Worm (Caenorhabditis elegans) whole organism, L3 larva: ENCODE results near the gene C52G5.3.
A peak's percentile ranks its signal among the peaks of the same experiment; 100 is the strongest.

ENCODE experiments used
- R02D3.7 ChIP-seq: fragments of 150-350 bp; optimal IDR thresholded peaks from 2 replicates; lab custom pipeline; 2014; ENCODE audit warnings: missing biosample characterization, missing genetic modification characterization
- aly-2 ChIP-seq: fragments of 150-350 bp; optimal IDR thresholded peaks from 2 replicates; lab custom pipeline; 2014; ENCODE audit warnings: missing biosample characterization, missing genetic modification characterization
- ama-1 ChIP-seq: fragments of 150-350 bp; optimal IDR thresholded peaks from 2 replicates; lab custom pipeline; 2018
- ceh-16 ChIP-seq: sonication (generic microtip); optimal IDR thresholded peaks from 2 replicates; lab custom pipeline; 2017; ENCODE audit warnings: missing biosample characterization, missing genetic modification characterization
- ceh-28 ChIP-seq: fragments of 150-350 bp; optimal IDR thresholded peaks from 2 replicates; lab custom pipeline; 2014; ENCODE audit warnings: missing biosample characterization, missing genetic modification reagents, missing genetic modification characterization
- ceh-82 ChIP-seq: fragments of 150-350 bp; optimal IDR thresholded peaks from 2 replicates; lab custom pipeline; 2014; ENCODE audit warnings: missing biosample characterization, missing genetic modification characterization
- daf-12 ChIP-seq: fragments of 150-350 bp; optimal IDR thresholded peaks from 2 replicates; lab custom pipeline; 2014; ENCODE audit warnings: missing biosample characterization, missing genetic modification reagents, missing genetic modification characterization
- egl-5 ChIP-seq: fragments of 150-350 bp; optimal IDR thresholded peaks from 2 replicates; lab custom pipeline; 2017; ENCODE audit warnings: missing biosample characterization, missing genetic modification reagents, missing genetic modification characterization, inconsistent platforms
- elt-1 ChIP-seq: fragments of 150-350 bp; optimal IDR thresholded peaks from 2 replicates; lab custom pipeline; 2014; ENCODE audit warnings: missing biosample characterization, missing genetic modification characterization
- elt-2 ChIP-seq: sonication (generic microtip); optimal IDR thresholded peaks from 2 replicates; lab custom pipeline; 2016; ENCODE audit warnings: missing genetic modification reagents, mild to moderate bottlenecking, missing genetic modification characterization, missing compliant biosample characterization
- fkh-2 ChIP-seq: fragments of 150-350 bp; optimal IDR thresholded peaks from 2 replicates; lab custom pipeline; 2014; ENCODE audit warnings: missing biosample characterization, missing genetic modification reagents, missing genetic modification characterization
- fos-1 ChIP-seq: fragments of 150-350 bp; optimal IDR thresholded peaks from 2 replicates; lab custom pipeline; 2014; ENCODE audit warnings: missing biosample characterization, missing genetic modification characterization
- hmg-11 ChIP-seq: sonication (generic microtip); optimal IDR thresholded peaks from 2 replicates; lab custom pipeline; 2016; ENCODE audit warnings: missing genetic modification characterization, missing compliant biosample characterization
- jun-1 ChIP-seq: fragments of 150-350 bp; optimal IDR thresholded peaks from 2 replicates; lab custom pipeline; 2014; ENCODE audit warnings: missing biosample characterization, missing genetic modification reagents, missing genetic modification characterization
- lin-39 ChIP-seq: fragments of 150-350 bp; optimal IDR thresholded peaks from 2 replicates; lab custom pipeline; 2018; ENCODE audit warnings: missing biosample characterization, missing genetic modification reagents, missing genetic modification characterization
- lsy-12 ChIP-seq: sonication (generic microtip); optimal IDR thresholded peaks from 2 replicates; lab custom pipeline; 2016; ENCODE audit warnings: mild to moderate bottlenecking, missing genetic modification characterization, missing compliant biosample characterization
- mdl-1 ChIP-seq: fragments of 150-350 bp; optimal IDR thresholded peaks from 2 replicates; lab custom pipeline; 2014; ENCODE audit warnings: missing biosample characterization, missing genetic modification characterization
- nfya-1 ChIP-seq: sonication (generic microtip); optimal IDR thresholded peaks from 2 replicates; lab custom pipeline; 2017; ENCODE audit warnings: missing genetic modification characterization, mild to moderate bottlenecking, missing compliant biosample characterization, antibody characterized with exemption, moderate library complexity; ENCODE audit not compliant: insufficient read depth
- nhr-11 ChIP-seq: fragments of 150-350 bp; optimal IDR thresholded peaks from 2 replicates; lab custom pipeline; 2014; ENCODE audit warnings: missing biosample characterization, missing genetic modification characterization
- nhr-12 ChIP-seq: fragments of 150-350 bp; optimal IDR thresholded peaks from 2 replicates; lab custom pipeline; 2014; ENCODE audit warnings: missing biosample characterization, missing genetic modification characterization
- nhr-25 ChIP-seq: sonication (generic microtip); optimal IDR thresholded peaks from 2 replicates; lab custom pipeline; 2017; ENCODE audit warnings: missing biosample characterization, missing genetic modification characterization
- nhr-28 ChIP-seq: fragments of 150-350 bp; optimal IDR thresholded peaks from 2 replicates; lab custom pipeline; 2014; ENCODE audit warnings: missing biosample characterization, missing genetic modification characterization
- nhr-43 ChIP-seq: sonication (generic microtip); optimal IDR thresholded peaks from 2 replicates; lab custom pipeline; 2016; ENCODE audit warnings: mild to moderate bottlenecking, missing genetic modification characterization, missing compliant biosample characterization; ENCODE audit not compliant: poor library complexity, severe bottlenecking
- nhr-67 ChIP-seq: fragments of 150-350 bp; optimal IDR thresholded peaks from 2 replicates; lab custom pipeline; 2014; ENCODE audit warnings: missing biosample characterization, missing genetic modification characterization
- pha-4 ChIP-seq: fragments of 150-350 bp; optimal IDR thresholded peaks from 2 replicates; lab custom pipeline; 2014; ENCODE audit warnings: missing biosample characterization, missing genetic modification reagents, missing genetic modification characterization
- pqm-1 ChIP-seq: fragments of 150-350 bp; optimal IDR thresholded peaks from 2 replicates; lab custom pipeline; 2017; ENCODE audit warnings: missing biosample characterization, missing genetic modification characterization, inconsistent platforms
- skn-1 ChIP-seq: fragments of 150-350 bp; optimal IDR thresholded peaks from 2 replicates; lab custom pipeline; 2014; ENCODE audit warnings: missing biosample characterization, missing genetic modification characterization
- snpc-4 ChIP-seq: fragments of 150-350 bp; optimal IDR thresholded peaks from 2 replicates; lab custom pipeline; 2014; ENCODE audit warnings: missing biosample characterization, missing genetic modification characterization
- tbx-2 ChIP-seq: sonication (generic microtip); optimal IDR thresholded peaks from 2 replicates; lab custom pipeline; 2016; ENCODE audit warnings: mild to moderate bottlenecking, missing genetic modification characterization, missing compliant biosample characterization
- unc-39 ChIP-seq: sonication (generic microtip); optimal IDR thresholded peaks from 4 replicates; lab custom pipeline; 2017; ENCODE audit warnings: missing biosample characterization, missing genetic modification characterization
- unc-62 ChIP-seq: fragments of 150-350 bp; sonication (generic microtip); optimal IDR thresholded peaks from 4 replicates; lab custom pipeline; 2014; ENCODE audit warnings: missing biosample characterization, missing genetic modification reagents, missing genetic modification characterization
- zag-1 ChIP-seq: fragments of 150-350 bp; optimal IDR thresholded peaks from 2 replicates; lab custom pipeline; 2014; ENCODE audit warnings: missing biosample characterization, missing genetic modification characterization
- ztf-11 ChIP-seq: fragments of 150-350 bp; optimal IDR thresholded peaks from 2 replicates; lab custom pipeline; 2014; ENCODE audit warnings: missing biosample characterization, missing genetic modification characterization
- ztf-4 ChIP-seq: fragments of 150-350 bp; optimal IDR thresholded peaks from 2 replicates; lab custom pipeline; 2014; ENCODE audit warnings: missing biosample characterization, missing genetic modification characterization

The C52G5.3 gene

DNA sequence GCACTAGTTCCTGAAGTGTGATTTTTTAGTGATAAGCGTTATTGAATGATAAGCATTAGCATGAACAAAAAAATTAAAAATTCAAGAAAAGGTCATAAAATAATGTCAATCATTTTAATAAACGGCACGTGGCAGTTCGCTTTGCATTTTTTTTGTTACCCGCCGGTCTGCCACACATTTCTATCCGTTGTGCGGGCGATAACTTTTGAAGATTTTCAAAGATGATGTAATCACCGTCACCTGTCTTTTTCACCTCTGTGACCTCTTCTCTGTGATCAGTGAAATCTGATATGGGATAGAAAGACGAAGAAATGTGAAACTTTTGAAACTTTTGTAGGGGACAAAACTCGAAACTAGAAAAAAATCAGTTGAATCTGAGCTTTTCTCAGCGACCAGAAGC, 32.0 kb upstream of the C52G5.3 start (continued):
- TF ChIP-seq unc-39 (no peak), skn-1 (tag; lab: Kevin White, UChicago) (no peak), zag-1 (no peak), ztf-4 (tag; lab: Kevin White, UChicago) (no peak), ztf-11 (tag; lab: Kevin White, UChicago) (no peak), pqm-1 (tag; lab: Kevin White, UChicago) (peak; percentile 30), ama-1 (lab: Kevin White, UChicago) (no peak), nhr-25 (tag; lab: Kevin White, UChicago) (no peak), egl-5 (no peak), tbx-2 (no peak), lsy-12 (no peak)

DNA sequence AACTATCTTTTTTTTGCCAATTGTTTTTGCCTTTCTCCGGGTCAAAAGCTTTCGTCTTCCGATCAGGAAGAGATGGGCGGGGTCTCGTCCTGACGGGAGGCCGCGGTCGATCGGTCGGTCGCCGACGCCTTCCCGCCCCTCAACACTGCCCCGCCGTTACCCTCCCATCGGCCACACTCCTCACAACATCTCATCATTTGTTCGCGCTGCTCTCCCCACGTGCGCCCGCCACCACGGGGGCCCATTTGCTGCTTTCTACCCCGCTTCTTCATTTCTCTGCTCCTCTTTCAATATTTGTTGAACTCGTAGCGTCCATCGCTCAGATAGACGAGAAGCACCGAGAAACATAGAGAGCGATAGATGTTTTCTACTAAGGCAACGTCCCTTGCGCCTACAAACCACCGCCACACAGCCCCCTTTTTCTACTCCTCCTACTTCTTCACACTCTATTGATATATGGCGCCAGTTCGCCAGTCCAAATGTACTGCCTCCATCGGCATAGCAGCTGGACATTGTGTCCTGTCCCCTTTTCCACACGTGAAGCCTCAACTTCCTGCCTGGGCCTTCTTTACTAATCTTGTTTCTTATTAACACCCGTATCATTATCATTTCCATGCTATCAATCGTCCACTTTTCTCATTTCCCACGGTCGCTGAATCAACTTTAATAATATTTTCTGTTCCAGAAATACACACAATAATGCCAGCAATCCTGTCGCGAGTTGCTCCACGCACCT, 31.0 kb upstream of the C52G5.3 start, which contains the start of gene bcat-1:
Gene bcat-1, plus strand, starts transcription at position 686 of the 736 bp plus-strand sequence.
- no peak for TF ChIP-seq fkh-2 (tag; lab: Kevin White, UChicago)
- peak; percentile 43 for TF ChIP-seq ama-1 (lab: Kevin White, UChicago)
- TF ChIP-seq hmg-11 (tag; lab: Kevin White, UChicago) = peak; percentile 84
- TF ChIP-seq nhr-43 = peak; percentile 3
- peak; percentile 76 for TF ChIP-seq nfya-1
- TF ChIP-seq pqm-1 (tag; lab: Kevin White, UChicago) = no peak
- TF ChIP-seq pha-4 (tag; lab: Kevin White, UChicago) = peak; percentile 79
- peak; percentile 20 for TF ChIP-seq tbx-2
- peak; percentile 84 for TF ChIP-seq lin-39
- TF ChIP-seq nhr-11 = peak; percentile 50
- TF ChIP-seq elt-1 (tag; lab: Kevin White, UChicago) = no peak
- TF ChIP-seq nhr-12 (tag; lab: Kevin White, UChicago) = no peak
- peak; percentile 84 for TF ChIP-seq mdl-1 (tag; lab: Kevin White, UChicago)
- peak; percentile 68 for TF ChIP-seq elt-2 (tag; lab: Kevin White, UChicago)
- TF ChIP-seq unc-62 = peak; percentile 21
- TF ChIP-seq snpc-4 (tag; lab: Kevin White, UChicago) = no peak
- peak; percentile 34 for TF ChIP-seq egl-5
- TF ChIP-seq, all 47 proteins: peak for 12

DNA sequence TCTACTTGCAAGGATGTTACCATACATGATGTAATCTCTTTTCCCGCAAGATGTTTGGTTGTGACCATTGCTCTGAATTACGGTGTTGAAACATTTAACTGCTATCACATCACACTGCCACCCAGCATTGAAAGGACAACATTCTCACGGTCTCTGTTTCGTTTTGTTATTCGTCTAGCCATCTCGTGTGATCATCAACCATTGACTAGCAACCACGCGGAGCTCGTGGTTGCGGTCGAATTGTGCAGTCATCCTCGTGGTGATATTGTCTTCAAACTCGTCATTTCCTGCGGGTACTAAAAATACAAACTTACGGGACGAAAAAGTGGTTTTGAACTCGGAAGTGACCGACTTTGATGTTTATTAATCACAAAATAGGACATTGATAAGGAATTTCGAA, 29.7 kb upstream of the C52G5.3 start:
- TF ChIP-seq unc-39 = no peak
- TF ChIP-seq ztf-11 (tag; lab: Kevin White, UChicago) = no peak
- TF ChIP-seq nfya-1 = peak; percentile 17
- peak; percentile 50 for TF ChIP-seq elt-2 (tag; lab: Kevin White, UChicago)
- TF ChIP-seq ceh-28 = no peak
- TF ChIP-seq pqm-1 (tag; lab: Kevin White, UChicago) = peak; percentile 53

DNA sequence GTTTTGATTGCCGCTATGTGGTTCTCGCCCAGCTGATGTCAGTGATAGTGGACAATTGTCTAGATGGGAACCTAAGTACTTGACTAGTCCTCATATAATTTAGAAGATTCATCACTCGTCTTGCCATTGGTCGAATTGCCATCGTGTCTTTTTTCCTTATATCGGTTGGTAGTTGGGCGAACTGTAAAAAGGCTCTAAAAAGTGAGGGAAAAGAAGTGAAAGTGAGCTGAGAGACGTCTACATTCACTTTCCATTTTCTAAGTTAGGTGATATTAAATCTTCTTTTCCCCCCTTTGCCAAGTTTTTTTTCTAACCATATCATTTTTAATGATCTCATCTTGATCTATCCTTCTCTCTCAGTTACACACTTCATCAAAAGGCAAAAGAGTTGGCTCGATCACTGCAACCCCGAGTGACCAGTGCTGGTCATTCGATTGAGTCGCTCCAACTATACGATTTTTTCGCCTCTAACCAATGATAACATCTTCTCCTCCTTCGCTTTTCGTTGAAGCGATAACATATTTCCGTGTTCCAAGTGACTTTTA, 28.9 kb upstream of the C52G5.3 start:
- no peak for TF ChIP-seq ceh-16 (tag; lab: Kevin White, UChicago)
- TF ChIP-seq R02D3.7 (tag; lab: Kevin White, UChicago) = no peak
- TF ChIP-seq ztf-4 (tag; lab: Kevin White, UChicago) = no peak
- TF ChIP-seq fos-1 (tag; lab: Kevin White, UChicago) = no peak
- TF ChIP-seq jun-1 (tag; lab: Kevin White, UChicago) = no peak
- TF ChIP-seq egl-5 = no peak
- peak; percentile 5 for TF ChIP-seq nfya-1
- no peak for TF ChIP-seq snpc-4 (tag; lab: Kevin White, UChicago)
- no peak for TF ChIP-seq pqm-1 (tag; lab: Kevin White, UChicago)
- no peak for TF ChIP-seq lin-39
- TF ChIP-seq unc-39 = no peak
- no peak for TF ChIP-seq ceh-82 (tag; lab: Kevin White, UChicago)
- TF ChIP-seq aly-2 (tag; lab: Kevin White, UChicago) = no peak
- no peak for TF ChIP-seq daf-12 (tag; lab: Kevin White, UChicago)
- TF ChIP-seq nhr-67 (tag; lab: Kevin White, UChicago) = no peak
- TF ChIP-seq nhr-25 (tag; lab: Kevin White, UChicago) = peak; percentile 62
- no peak for TF ChIP-seq nhr-43
- TF ChIP-seq pha-4 (tag; lab: Kevin White, UChicago) = no peak
- no peak for TF ChIP-seq nhr-11
- TF ChIP-seq elt-1 (tag; lab: Kevin White, UChicago) = peak; percentile 93
- TF ChIP-seq elt-2 (tag; lab: Kevin White, UChicago) = peak; percentile 31
- no peak for TF ChIP-seq skn-1 (tag; lab: Kevin White, UChicago)
- no peak for TF ChIP-seq nhr-28 (tag; lab: Kevin White, UChicago)
- TF ChIP-seq, all 47 proteins: peak for 4
